Worm (Caenorhabditis elegans): Measurements from ENCODE around the gene znf-622.
A peak's percentile ranks its signal among the peaks of the same experiment; 100 is the strongest.

The znf-622 gene

ce11 chrIII:6427205-6427604, 45.8 kb downstream of the znf-622 start, which contains the start of gene C05D11.8:
C05D11.8 (minus strand) TSS chrIII:6427305.
- TF ChIP-seq ceh-24 (tag; optimal IDR thresholded peaks at IDR 0.05) = no peak

ce11 chrIII:6430834-6431233, 49.4 kb downstream of the znf-622 start, which contains the start of gene popl-1:
popl-1 (minus strand) TSS chrIII:6430934.
- TF ChIP-seq ceh-19 (GFP tag; optimal IDR thresholded peaks at IDR 0.05) (no peak), unc-3 (GFP tag; conservative IDR thresholded peaks at IDR 0.05) (no peak), unc-3 (tag; optimal IDR thresholded peaks at IDR 0.05) (no peak), pha-2 (tag; optimal IDR thresholded peaks at IDR 0.05) (no peak), T23F11.4 (GFP tag; optimal IDR thresholded peaks at IDR 0.05) (no peak), hlh-30 (tag; optimal IDR thresholded peaks at IDR 0.05; ENCODE audit: insufficient read depth) (no peak), ama-1 (optimal IDR thresholded peaks at IDR 0.05) (no peak), C08G9.2 (tag; optimal IDR thresholded peaks at IDR 0.05) (no peak), dmd-4 (tag; optimal IDR thresholded peaks at IDR 0.05; ENCODE audit: borderline replicate concordance) (no peak), ceh-48 (tag; optimal IDR thresholded peaks at IDR 0.05) (no peak), zip-5 (tag; optimal IDR thresholded peaks at IDR 0.05) (no peak), pros-1 (tag; optimal IDR thresholded peaks at IDR 0.05) (no peak), elt-4 (tag; optimal IDR thresholded peaks at IDR 0.05) (no peak)

- TF ChIP-seq pat-9 (tag; optimal IDR thresholded peaks at IDR 0.05) (no peak), ceh-6 (GFP tag; optimal IDR thresholded peaks at IDR 0.05) (no peak), ceh-2 (tag; optimal IDR thresholded peaks at IDR 0.05) (peak; percentile 21), F13H6.1 (tag; optimal IDR thresholded peaks at IDR 0.05) (no peak), ceh-14 (tag; optimal IDR thresholded peaks at IDR 0.05) (peak; percentile 94), ceh-34 (tag; optimal IDR thresholded peaks at IDR 0.05) (peak; percentile 31), npax-4 (tag; optimal IDR thresholded peaks at IDR 0.05) (no peak), dve-1 (tag; optimal IDR thresholded peaks at IDR 0.05) (no peak), tbx-2 (tag; optimal IDR thresholded peaks at IDR 0.05) (peak; percentile 36), ceh-31 (tag; optimal IDR thresholded peaks at IDR 0.05) (peak; percentile 66), ceh-48 (tag; optimal IDR thresholded peaks at IDR 0.05) (peak; percentile 47), tbx-7 (tag; optimal IDR thresholded peaks at IDR 0.05) (no peak), ceh-19 (GFP tag; optimal IDR thresholded peaks at IDR 0.05) (no peak), odd-2 (tag; optimal IDR thresholded peaks at IDR 0.05) (no peak), nfya-1 (tag; optimal IDR thresholded peaks at IDR 0.05) (peak; percentile 65), ahr-1 (tag; optimal IDR thresholded peaks at IDR 0.05) (no peak), T23F11.4 (GFP tag; optimal IDR thresholded peaks at IDR 0.05) (no peak), unc-86 (tag; optimal IDR thresholded peaks at IDR 0.05) (peak; percentile 52), unc-55 (GFP tag; optimal IDR thresholded peaks at IDR 0.05) (peak; percentile 27), hlh-13 (GFP tag; optimal IDR thresholded peaks at IDR 0.05) (no peak), unc-42 (tag; optimal IDR thresholded peaks at IDR 0.05) (peak; percentile 99)
These were observed 50.4 kb downstream of the znf-622 start, which contains the start of the genes mrps-17 and txdc-9 for ce11 chrIII:6431766-6432228. mrps-17 (minus strand) TSS chrIII:6431798. txdc-9 (plus strand) TSS chrIII:6432178.

Measured in whole organism, late embryonic.